Worm (Caenorhabditis elegans) whole organism, L1 larva: Measurements from ENCODE around the gene C06A8.8.

Source experiments
- ceh-88 ChIP-seq: fragments of 200-800 bp; sonication (Bioruptor generic); IDR thresholded peaks from 2 replicates; pipeline ENCODE4 v1.3.6; 2022; ENCODE audit warnings: missing genetic modification characterization, missing compliant biosample characterization
- egl-27 ChIP-seq, 2 experiments: fragments of 150-350 bp in 1 of 2; sonication (generic microtip); optimal IDR thresholded peaks; 3 replicates each; lab custom pipeline; 2017 to 2018; ENCODE audit warnings: missing biosample characterization in 2 of 2, missing genetic modification characterization in 2 of 2, missing genetic modification reagents in 2 of 2
- lin-13 ChIP-seq: fragments of 150-350 bp; optimal IDR thresholded peaks from 2 replicates; lab custom pipeline; 2014; ENCODE audit warnings: missing biosample characterization, missing genetic modification reagents, missing genetic modification characterization
- pqm-1 ChIP-seq: sonication (generic microtip); optimal IDR thresholded peaks from 3 replicates; lab custom pipeline; 2017; ENCODE audit warnings: missing biosample characterization, missing genetic modification characterization
- snu-23 ChIP-seq: sonication (generic microtip); optimal IDR thresholded peaks from 2 replicates; lab custom pipeline; 2016; ENCODE audit warnings: missing genetic modification characterization, missing compliant biosample characterization
- zag-1 ChIP-seq: fragments of 150-350 bp; optimal IDR thresholded peaks from 2 replicates; lab custom pipeline; 2014; ENCODE audit warnings: missing biosample characterization, missing genetic modification characterization

DNA sequence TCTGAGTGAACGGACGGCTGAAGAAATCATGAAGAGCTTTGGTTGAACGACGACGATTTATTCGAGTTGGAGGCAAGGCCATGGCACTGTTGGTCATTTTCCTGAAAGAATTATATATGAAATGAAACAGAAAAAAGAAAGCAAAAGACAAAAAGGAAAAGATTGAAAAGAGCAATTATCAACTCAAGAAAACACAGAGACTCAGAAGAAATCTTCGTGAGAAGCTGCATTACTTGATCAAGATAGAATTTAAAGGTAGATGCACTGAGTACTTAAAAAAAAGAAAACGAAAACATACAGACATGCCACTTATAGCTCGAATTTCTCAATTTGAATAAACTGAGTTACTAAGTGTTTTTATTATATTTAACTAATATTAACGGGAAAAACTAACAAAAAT is 53.3 kb downstream of the C06A8.8 start, which contains the start of gene cpna-5:
- TF ChIP-seq pqm-1 (no peak), snu-23 (GFP tag; lab: Kevin White, UChicago) (no peak), ceh-88 (GFP tag; lab: Robert Waterston, UW) (no peak), zag-1 (tag; lab: Kevin White, UChicago) (no peak), egl-27 (tag; optimal IDR thresholded peaks at IDR 0.05; lab: Kevin White, UChicago) (no peak), lin-13 (GFP tag; lab: Kevin White, UChicago) (no peak)
